Worm (Caenorhabditis elegans) whole organism, late embryonic: ENCODE data around the gene ins-5.
"Not testable (repeated sequence)": the region's sequence is repeated elsewhere in the genome, so short reads cannot be mapped to it uniquely, and the experiment has no call there.

ENCODE experiments used
- syd-9 ChIP-seq: sonication (generic microtip); optimal IDR thresholded peaks from 2 replicates; lab custom pipeline; 2016; ENCODE audit warnings: mild to moderate bottlenecking, missing genetic modification characterization, moderate library complexity, missing compliant biosample characterization
- zip-5 ChIP-seq: sonication (generic microtip); optimal IDR thresholded peaks from 2 replicates; lab custom pipeline; 2016; ENCODE audit warnings: missing genetic modification characterization, missing compliant biosample characterization

- not testable (repeated sequence) for TF ChIP-seq syd-9 (tag; lab: Kevin White, UChicago); zip-5
Observed at ce11 chrII:6008887-6009286, 11.5 kb downstream of the ins-5 start, which contains the start of gene ZK84.4.
